Fruit fly (Drosophila melanogaster) whole organism, embryonic: ENCODE data around the gene Blm.

Experiments
- Atf3 ChIP-seq: fragments of 200-800 bp; sonication (Bioruptor generic); optimal IDR thresholded peaks from 3 replicates; lab custom pipeline; 2016; ENCODE audit warnings: missing biosample characterization, missing genetic modification characterization
- BEAF-32 ChIP-seq: fragments of 200-800 bp; sonication (Bioruptor generic); optimal IDR thresholded peaks from 3 replicates; lab custom pipeline; 2017; ENCODE audit warnings: missing biosample characterization, missing genetic modification characterization, mild to moderate bottlenecking, moderate library complexity, missing genetic modification reagents
- C15 ChIP-seq: fragments of 200-800 bp; sonication (Bioruptor generic); IDR thresholded peaks from 3 replicates; pipeline ENCODE4 v1.3.6; 2022; ENCODE audit warnings: missing biosample characterization, missing genetic modification characterization
- CG1024 ChIP-seq: fragments of 200-800 bp; sonication (Bioruptor generic); IDR thresholded peaks from 2 replicates; pipeline ENCODE4 v1.3.6; 2022; ENCODE audit warnings: missing biosample characterization, missing genetic modification characterization
- CG10431 ChIP-seq: fragments of 200-800 bp; sonication (Bioruptor generic); optimal IDR thresholded peaks from 3 replicates; lab custom pipeline; 2018; ENCODE audit warnings: missing biosample characterization, mild to moderate bottlenecking, missing genetic modification characterization
- CG10565 ChIP-seq: fragments of 200-800 bp; sonication (Bioruptor generic); optimal IDR thresholded peaks from 3 replicates; lab custom pipeline; 2016; ENCODE audit warnings: missing biosample characterization, mild to moderate bottlenecking, missing genetic modification characterization
- CG11504 ChIP-seq: fragments of 200-800 bp; sonication (Bioruptor generic); optimal IDR thresholded peaks from 3 replicates; lab custom pipeline; 2019; ENCODE audit warnings: missing biosample characterization, mild to moderate bottlenecking, missing genetic modification characterization, moderate library complexity
- CG12219 ChIP-seq: fragments of 200-800 bp; sonication (Bioruptor generic); optimal IDR thresholded peaks from 3 replicates; lab custom pipeline; 2018; ENCODE audit warnings: missing biosample characterization, mild to moderate bottlenecking, missing genetic modification characterization
- CG14710 ChIP-seq: fragments of 200-800 bp; sonication (Bioruptor generic); optimal IDR thresholded peaks from 3 replicates; lab custom pipeline; 2019; ENCODE audit warnings: missing biosample characterization, mild to moderate bottlenecking, missing genetic modification characterization, moderate library complexity
- CG1792 ChIP-seq: fragments of 200-800 bp; sonication (Bioruptor generic); optimal IDR thresholded peaks from 2 replicates; lab custom pipeline; 2016; ENCODE audit warnings: missing biosample characterization, missing genetic modification characterization
- CG18262 ChIP-seq: fragments of 200-800 bp; optimal IDR thresholded peaks from 3 replicates; lab custom pipeline; 2019; ENCODE audit warnings: missing biosample characterization, mild to moderate bottlenecking, missing genetic modification characterization, moderate library complexity
- CG1832 ChIP-seq: fragments of 200-800 bp; sonication (Bioruptor generic); optimal IDR thresholded peaks from 2 replicates; lab custom pipeline; 2017; ENCODE audit warnings: missing biosample characterization, mild to moderate bottlenecking, missing genetic modification characterization, inconsistent platforms
- CG18619 ChIP-seq: fragments of 200-800 bp; sonication (Bioruptor generic); optimal IDR thresholded peaks from 3 replicates; lab custom pipeline; 2017; ENCODE audit warnings: missing biosample characterization, mild to moderate bottlenecking, missing genetic modification characterization
- CG30403 ChIP-seq: fragments of 200-800 bp; sonication (Bioruptor generic); optimal IDR thresholded peaks from 3 replicates; lab custom pipeline; 2016; ENCODE audit warnings: missing biosample characterization, missing genetic modification characterization
- CG3407 ChIP-seq: fragments of 200-800 bp; sonication (Bioruptor generic); optimal IDR thresholded peaks from 2 replicates; lab custom pipeline; 2018; ENCODE audit warnings: missing biosample characterization, mild to moderate bottlenecking, missing genetic modification characterization
- CG5953 ChIP-seq: fragments of 200-800 bp; sonication (Bioruptor generic); IDR thresholded peaks from 2 replicates; pipeline ENCODE4 v1.3.6; 2022; ENCODE audit warnings: missing biosample characterization, missing genetic modification characterization
- CG6654 ChIP-seq: fragments of 200-800 bp; sonication (Bioruptor generic); optimal IDR thresholded peaks from 2 replicates; lab custom pipeline; 2017; ENCODE audit warnings: missing biosample characterization, mild to moderate bottlenecking, missing genetic modification characterization
- CG6683 ChIP-seq: fragments of 200-800 bp; sonication (Bioruptor generic); optimal IDR thresholded peaks from 2 replicates; lab custom pipeline; 2017; ENCODE audit warnings: missing biosample characterization, mild to moderate bottlenecking, missing genetic modification characterization, missing genetic modification reagents
- CG7987 ChIP-seq: fragments of 200-800 bp; sonication (Bioruptor generic); optimal IDR thresholded peaks from 2 replicates; lab custom pipeline; 2018; ENCODE audit warnings: missing biosample characterization, mild to moderate bottlenecking, missing genetic modification characterization, moderate library complexity
- CG8281 ChIP-seq: fragments of 200-800 bp; sonication (Bioruptor generic); optimal IDR thresholded peaks from 2 replicates; lab custom pipeline; 2018; ENCODE audit warnings: missing biosample characterization, mild to moderate bottlenecking, missing genetic modification characterization, moderate library complexity
- CG8765 ChIP-seq: fragments of 200-800 bp; sonication (Bioruptor generic); IDR thresholded peaks from 2 replicates; pipeline ENCODE4 v1.3.6; 2022; ENCODE audit warnings: missing biosample characterization, missing genetic modification characterization
- CoRest ChIP-seq: fragments of 200-800 bp; sonication (Bioruptor generic); optimal IDR thresholded peaks from 3 replicates; lab custom pipeline; 2018; ENCODE audit warnings: missing biosample characterization, mild to moderate bottlenecking, missing genetic modification characterization, moderate library complexity
- E2f2 ChIP-seq: fragments of 200-800 bp; sonication (Bioruptor generic); IDR thresholded peaks from 2 replicates; pipeline ENCODE4 v1.3.6; 2022; ENCODE audit warnings: missing biosample characterization, missing genetic modification characterization
- Elba2 ChIP-seq: fragments of 200-800 bp; sonication (Bioruptor generic); optimal IDR thresholded peaks from 3 replicates; lab custom pipeline; 2016; ENCODE audit warnings: missing biosample characterization, missing genetic modification characterization
- Hmr ChIP-seq: fragments of 200-800 bp; sonication (Bioruptor generic); optimal IDR thresholded peaks from 3 replicates; lab custom pipeline; 2017; ENCODE audit warnings: mild to moderate bottlenecking, missing biosample characterization, missing genetic modification reagents, missing genetic modification characterization
- Kr ChIP-seq: fragments of 200-800 bp; sonication (Bioruptor generic); optimal IDR thresholded peaks from 2 replicates; lab custom pipeline; 2017; ENCODE audit warnings: missing biosample characterization, mild to moderate bottlenecking, missing genetic modification characterization
- Sox100B ChIP-seq: fragments of 200-800 bp; sonication (Bioruptor generic); optimal IDR thresholded peaks from 3 replicates; lab custom pipeline; 2018; ENCODE audit warnings: missing biosample characterization, mild to moderate bottlenecking, missing genetic modification characterization
- Sry-δ ChIP-seq: fragments of 200-800 bp; sonication (Bioruptor generic); optimal IDR thresholded peaks from 2 replicates; lab custom pipeline; 2016; ENCODE audit warnings: missing biosample characterization, missing genetic modification characterization
- ash1 ChIP-seq: fragments of 200-800 bp; sonication (Bioruptor generic); optimal IDR thresholded peaks from 2 replicates; lab custom pipeline; 2018; ENCODE audit warnings: missing biosample characterization, mild to moderate bottlenecking, missing genetic modification characterization
- bab2 ChIP-seq: fragments of 200-800 bp; sonication (Bioruptor generic); optimal IDR thresholded peaks from 2 replicates; lab custom pipeline; 2016; ENCODE audit warnings: missing biosample characterization, missing genetic modification characterization
- bbx ChIP-seq: fragments of 200-800 bp; sonication (Bioruptor generic); IDR thresholded peaks from 2 replicates; pipeline ENCODE4 v1.3.6; 2022; ENCODE audit warnings: missing biosample characterization, missing genetic modification characterization; ENCODE audit not compliant: partially characterized antibody
- danr ChIP-seq: fragments of 200-800 bp; sonication (Bioruptor generic); IDR thresholded peaks from 2 replicates; pipeline ENCODE4 v1.3.6; 2022; ENCODE audit warnings: missing biosample characterization, missing genetic modification characterization
- dmrt99B ChIP-seq: fragments of 200-800 bp; sonication (Bioruptor generic); optimal IDR thresholded peaks from 2 replicates; lab custom pipeline; 2018; ENCODE audit warnings: missing biosample characterization, mild to moderate bottlenecking, missing genetic modification characterization, moderate library complexity
- emc ChIP-seq: fragments of 200-800 bp; sonication (Bioruptor generic); optimal IDR thresholded peaks from 2 replicates; lab custom pipeline; 2016; ENCODE audit warnings: missing biosample characterization, missing genetic modification characterization
- jigr1 ChIP-seq: fragments of 200-800 bp; sonication (Bioruptor generic); IDR thresholded peaks from 3 replicates; pipeline ENCODE4 v1.3.6; 2022; ENCODE audit warnings: missing biosample characterization, missing genetic modification characterization
- luna ChIP-seq: fragments of 200-800 bp; sonication (Bioruptor generic); optimal IDR thresholded peaks from 2 replicates; lab custom pipeline; 2016; ENCODE audit warnings: missing biosample characterization, missing genetic modification characterization
- org-1 ChIP-seq: fragments of 200-800 bp; sonication (Bioruptor generic); optimal IDR thresholded peaks from 2 replicates; lab custom pipeline; 2017; ENCODE audit warnings: missing biosample characterization, missing genetic modification characterization
- sc ChIP-seq, 3 experiments: fragments of >200 bp in 2 of 3; fragments of 200-800 bp in 1 of 3; sonication (Bioruptor generic) in 1 of 3; optimal IDR thresholded peaks; 2 replicates in 2 of 3; 3 replicates in 1 of 3; lab custom pipeline; 2017; ENCODE audit warnings: mild to moderate bottlenecking in 1 of 3, missing biosample characterization in 1 of 3, missing genetic modification characterization in 1 of 3, missing genetic modification reagents in 1 of 3
- sisA ChIP-seq: fragments of 200-800 bp; sonication (Bioruptor generic); IDR thresholded peaks from 2 replicates; pipeline ENCODE4 v1.3.6; 2022; ENCODE audit warnings: missing biosample characterization, missing genetic modification characterization
- slou ChIP-seq: fragments of 200-800 bp; sonication (Bioruptor generic); optimal IDR thresholded peaks from 3 replicates; lab custom pipeline; 2016; ENCODE audit warnings: missing biosample characterization, missing genetic modification characterization
- so ChIP-seq: fragments of 200-800 bp; sonication (Bioruptor generic); IDR thresholded peaks from 3 replicates; pipeline ENCODE4 v1.3.6; 2022; ENCODE audit warnings: missing biosample characterization, missing genetic modification characterization
- sob ChIP-seq: fragments of 200-800 bp; sonication (Bioruptor generic); IDR thresholded peaks from 2 replicates; pipeline ENCODE4 v1.3.6; 2022; ENCODE audit warnings: missing biosample characterization, missing genetic modification characterization
- sug ChIP-seq: fragments of 200-800 bp; optimal IDR thresholded peaks from 2 replicates; lab custom pipeline; 2019; ENCODE audit warnings: missing biosample characterization, mild to moderate bottlenecking, missing genetic modification characterization, moderate library complexity
- tin ChIP-seq: fragments of 200-800 bp; sonication (Bioruptor generic); optimal IDR thresholded peaks from 3 replicates; lab custom pipeline; 2016; ENCODE audit warnings: missing biosample characterization, missing genetic modification characterization
- trem ChIP-seq: fragments of 200-800 bp; optimal IDR thresholded peaks from 3 replicates; lab custom pipeline; 2019; ENCODE audit warnings: missing biosample characterization, mild to moderate bottlenecking, missing genetic modification characterization, moderate library complexity
- ttk ChIP-seq: fragments of 200-800 bp; sonication (Bioruptor generic); IDR thresholded peaks from 2 replicates; pipeline ENCODE4 v2.1.2; 2022; ENCODE audit warnings: missing biosample characterization, missing genetic modification characterization
- unc-4 ChIP-seq: fragments of 200-800 bp; sonication (Bioruptor generic); IDR thresholded peaks from 2 replicates; pipeline ENCODE4 v1.3.6; 2022; ENCODE audit warnings: missing biosample characterization, missing genetic modification characterization; ENCODE audit not compliant: partially characterized antibody
- unpg ChIP-seq: fragments of 200-800 bp; sonication (Bioruptor generic); optimal IDR thresholded peaks from 3 replicates; lab custom pipeline; 2018; ENCODE audit warnings: missing biosample characterization, mild to moderate bottlenecking, missing genetic modification characterization, moderate library complexity
- wek ChIP-seq: fragments of 200-800 bp; sonication (Bioruptor generic); optimal IDR thresholded peaks from 3 replicates; lab custom pipeline; 2018; ENCODE audit warnings: missing biosample characterization, mild to moderate bottlenecking, missing genetic modification characterization, moderate library complexity
- zf30C ChIP-seq: fragments of 200-800 bp; sonication (Bioruptor generic); optimal IDR thresholded peaks from 3 replicates; lab custom pipeline; 2018; ENCODE audit warnings: missing biosample characterization, mild to moderate bottlenecking, missing genetic modification characterization

Gene Blm

DNA sequence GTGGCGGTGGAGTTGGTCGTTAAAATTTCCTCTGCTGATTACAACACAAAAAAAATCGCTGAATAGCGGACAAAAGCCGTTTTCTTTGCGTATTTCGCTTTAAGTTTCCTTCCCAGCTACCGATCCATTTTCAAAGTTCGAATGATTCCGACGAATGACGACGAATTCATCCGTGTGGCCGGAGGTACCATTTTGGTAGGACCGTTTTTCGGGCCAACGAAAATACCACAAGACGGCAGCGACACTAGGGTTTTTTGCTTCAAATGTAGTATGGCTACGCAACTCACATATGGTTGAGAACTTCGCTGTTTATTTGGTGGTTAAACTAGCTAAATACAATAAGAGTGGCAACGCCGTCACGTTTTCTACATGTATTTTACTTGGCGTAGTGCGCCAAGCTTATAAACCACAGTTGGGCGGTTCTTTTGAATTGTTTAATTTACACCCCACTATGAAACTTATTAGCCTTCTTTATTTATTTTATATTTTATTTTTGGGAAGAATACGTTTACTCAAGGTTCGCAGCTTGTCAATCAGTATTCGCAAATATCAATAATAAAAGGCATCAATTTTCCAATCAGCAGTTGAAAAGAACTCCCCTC, 22.8 kb upstream of the Blm start, which contains the start of gene Lk6 (continued):
- TF ChIP-seq org-1 (GFP tag; lab: Kevin White, UChicago) (peak; percentile 29), ash1 (GFP tag; lab: Kevin White, UChicago) (no peak), emc (peak; percentile 24), Kr (GFP tag; lab: Kevin White, UChicago) (no peak), so (GFP tag; lab: Robert Waterston, UW) (no peak), CG6654 (GFP tag; lab: Kevin White, UChicago) (no peak), CG12219 (GFP tag; lab: Kevin White, UChicago) (peak; percentile 40), unc-4 (no peak), Sry-δ (peak; percentile 67), bbx (GFP tag; lab: Robert Waterston, UW) (no peak), bab2 (peak; percentile 16), Atf3 (GFP tag; lab: Kevin White, UChicago) (no peak), CG1024 (GFP tag; lab: Robert Waterston, UW) (no peak), unpg (GFP tag; lab: Kevin White, UChicago) (peak; percentile 57), ttk (GFP tag; lab: Robert Waterston, UW) (no peak), CG30403 (GFP tag; lab: Kevin White, UChicago) (peak; percentile 25), CG5953 (GFP tag; lab: Robert Waterston, UW) (no peak), wek (GFP tag; lab: Kevin White, UChicago) (peak; percentile 64), luna (peak; percentile 52), Sox100B (no peak), C15 (no peak), jigr1 (no peak), CG18619 (peak; percentile 65), dmrt99B (tag; lab: Kevin White, UChicago) (no peak), tin (GFP tag; lab: Kevin White, UChicago) (no peak), CG7987 (GFP tag; lab: Kevin White, UChicago) (peak; percentile 81), sug (peak; percentile 67), sc (optimal IDR thresholded peaks at IDR 0.05; lab: Kevin White, UChicago) (no peak), sc (GFP tag; optimal IDR thresholded peaks at IDR 0.05; lab: Kevin White, UChicago) (no peak), CG14710 (tag; lab: Kevin White, UChicago) (peak; percentile 90), CG8765 (GFP tag; lab: Robert Waterston, UW) (no peak), CG1832 (no peak), CG11504 (tag; lab: Kevin White, UChicago) (peak; percentile 68), CoRest (tag; lab: Kevin White, UChicago) (peak; percentile 62), BEAF-32 (GFP tag; lab: Kevin White, UChicago) (peak; percentile 61), Elba2 (peak; percentile 65), slou (GFP tag; lab: Kevin White, UChicago) (peak; percentile 5), trem (tag; lab: Kevin White, UChicago) (peak; percentile 92), E2f2 (GFP tag; lab: Robert Waterston, UW) (no peak), CG6683 (no peak), CG10431 (GFP tag; lab: Kevin White, UChicago) (peak; percentile 60), sisA (no peak), zf30C (peak; percentile 7), Hmr (peak; percentile 96), CG10565 (GFP tag; lab: Kevin White, UChicago) (no peak), sob (GFP tag; lab: Robert Waterston, UW) (no peak), danr (GFP tag; lab: Robert Waterston, UW) (no peak), CG8281 (no peak), CG3407 (GFP tag; lab: Kevin White, UChicago) (no peak), CG1792 (GFP tag; lab: Kevin White, UChicago) (peak; percentile 9), CG18262 (tag; lab: Kevin White, UChicago) (peak; percentile 43)
